Worm (Caenorhabditis elegans): ENCODE results near the gene K09C4.1.

DNA sequence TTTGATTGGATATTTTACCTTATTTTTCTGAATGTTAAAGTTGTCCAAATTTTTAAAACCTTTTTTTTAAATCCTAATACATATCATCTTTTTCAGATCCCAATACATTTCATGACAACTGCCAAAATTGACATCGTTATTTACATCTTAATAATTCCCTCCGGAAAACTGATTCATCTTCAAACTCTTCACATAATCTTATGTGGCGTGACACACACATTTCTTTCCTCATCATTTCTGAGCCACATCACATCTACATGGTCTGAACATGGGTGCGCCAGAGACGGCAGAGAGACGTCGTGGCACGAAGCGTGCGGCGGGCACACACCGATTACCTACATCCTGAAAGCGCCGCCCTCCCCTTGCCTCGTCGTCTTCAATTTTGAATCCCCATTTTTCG is 46.2 kb upstream of the K09C4.1 start, which contains the start of gene tba-9:
- no peak for TF ChIP-seq rnt-1 (tag; optimal IDR thresholded peaks at IDR 0.05)
- TF ChIP-seq ztf-4 (tag; optimal IDR thresholded peaks at IDR 0.05) = no peak
- no peak for TF ChIP-seq aly-2 (tag; optimal IDR thresholded peaks at IDR 0.05)
- TF ChIP-seq ceh-8 (GFP tag; optimal IDR thresholded peaks at IDR 0.05) = no peak
- TF ChIP-seq nhr-84 (tag; optimal IDR thresholded peaks at IDR 0.05) = no peak
- no peak for TF ChIP-seq elt-3 (tag; optimal IDR thresholded peaks at IDR 0.05)
- no peak for TF ChIP-seq C16A3.4 (tag; optimal IDR thresholded peaks at IDR 0.05)
